Worm (Caenorhabditis elegans): ENCODE measurements around the gene ZC449.5.
A peak's percentile ranks its signal among the peaks of the same experiment; 100 is the strongest.

ZC449.5 gene

ce11 chrX:5026461-5026860, 11.1 kb downstream of the ZC449.5 start:
- TF ChIP-seq daf-12 (tag; optimal IDR thresholded peaks at IDR 0.05) (no peak), ces-1 (GFP tag; optimal IDR thresholded peaks at IDR 0.05) (no peak), zfp-3 (GFP tag; conservative IDR thresholded peaks at IDR 0.05) (no peak), daf-19 (GFP tag; conservative IDR thresholded peaks at IDR 0.05) (no peak)

- TF ChIP-seq lin-38 (GFP tag; IDR thresholded peaks at IDR 0.05) (no peak), nhr-77 (tag; optimal IDR thresholded peaks at IDR 0.05) (no peak), fos-1 (tag; optimal IDR thresholded peaks at IDR 0.05) (no peak), unc-62 (GFP tag; optimal IDR thresholded peaks at IDR 0.05 in 1 of 2) (peak in 1 of 2 experiments; percentile 17), unc-62 (tag; optimal IDR thresholded peaks at IDR 0.05) (no peak)
Observed at ce11 chrX:5024300-5024699, 13.3 kb downstream of the ZC449.5 start, which contains the start of gene ZC449.1. ZC449.1 (plus strand) TSS chrX:5024420.

- TF ChIP-seq mdl-1 (tag; optimal IDR thresholded peaks at IDR 0.05) = peak in 1 of 2 experiments; percentile 46
- TF ChIP-seq arid-1 (GFP tag; conservative IDR thresholded peaks at IDR 0.05) = peak; percentile 89
- TF ChIP-seq ama-1 (optimal IDR thresholded peaks at IDR 0.05) = no peak
- TF ChIP-seq daf-16 (GFP tag; optimal IDR thresholded peaks at IDR 0.05) = peak in 1 of 2 experiments; percentile 46
- TF ChIP-seq daf-16 (tag; optimal IDR thresholded peaks at IDR 0.05) = no peak
- TF ChIP-seq Y75B8A.6 (GFP tag; IDR thresholded peaks at IDR 0.05) = peak; percentile 61; the same call in 1 of the 2 replicates
- TF ChIP-seq zip-2 (tag; optimal IDR thresholded peaks at IDR 0.05) = peak; percentile 67
- TF ChIP-seq nhr-102 (tag; optimal IDR thresholded peaks at IDR 0.05) = peak; percentile 24
- TF ChIP-seq pqm-1 (tag; optimal IDR thresholded peaks at IDR 0.05) = no peak
- no peak for TF ChIP-seq set-16 (GFP tag; IDR thresholded peaks at IDR 0.05)
- no peak for TF ChIP-seq spr-3 (GFP tag; optimal IDR thresholded peaks at IDR 0.05)
- TF ChIP-seq mdt-29 (GFP tag; IDR thresholded peaks at IDR 0.05) = no peak
- peak; percentile 86 for TF ChIP-seq hmg-1.1 (GFP tag; IDR thresholded peaks at IDR 0.05)
- peak; percentile 53 for TF ChIP-seq T20F7.1 (GFP tag; optimal IDR thresholded peaks at IDR 0.05)
- peak; percentile 58 for TF ChIP-seq madf-9 (GFP tag; conservative IDR thresholded peaks at IDR 0.05)
- peak; percentile 58; the same call in 1 of the 2 replicates for TF ChIP-seq F26F4.8 (GFP tag; conservative IDR thresholded peaks at IDR 0.05)
- TF ChIP-seq daf-19 (GFP tag; conservative IDR thresholded peaks at IDR 0.05) = peak; percentile 88
- TF ChIP-seq ZK337.2 (GFP tag; IDR thresholded peaks at IDR 0.05) = peak; percentile 61
- TF ChIP-seq ces-1 (GFP tag; optimal IDR thresholded peaks at IDR 0.05) = no peak
- no peak for TF ChIP-seq zfp-3 (GFP tag; conservative IDR thresholded peaks at IDR 0.05)
- peak; percentile 55 for TF ChIP-seq hlh-11 (tag; optimal IDR thresholded peaks at IDR 0.05)
- peak; percentile 79 for TF ChIP-seq dve-1 (tag; optimal IDR thresholded peaks at IDR 0.05; ENCODE audit: insufficient read depth)
- TF ChIP-seq dmd-8 (GFP tag; IDR thresholded peaks at IDR 0.05) = peak; percentile 86
- TF ChIP-seq nhr-10 (tag; optimal IDR thresholded peaks at IDR 0.05) = no peak
- no peak for TF ChIP-seq nhr-25 (tag; optimal IDR thresholded peaks at IDR 0.05; ENCODE audit: borderline replicate concordance, insufficient read depth)
- no peak for TF ChIP-seq lin-29 (GFP tag; IDR thresholded peaks at IDR 0.05)
- peak; percentile 45 for TF ChIP-seq hlh-30 (tag; optimal IDR thresholded peaks at IDR 0.05; ENCODE audit: insufficient read depth)
- no peak for TF ChIP-seq nhr-28 (tag; optimal IDR thresholded peaks at IDR 0.05)
- peak; percentile 56 for TF ChIP-seq nhr-11 (tag; optimal IDR thresholded peaks at IDR 0.05)
- peak; percentile 33 for TF ChIP-seq nhr-77 (tag; optimal IDR thresholded peaks at IDR 0.05)
- TF ChIP-seq cey-2 (tag; optimal IDR thresholded peaks at IDR 0.05; ENCODE audit: borderline replicate concordance, insufficient read depth) = no peak
- no peak for TF ChIP-seq aha-1 (tag)
- 0 out of 2 replicates have a peak, but pooled peaks have one; percentile 21 for TF ChIP-seq ceh-44 (GFP tag; IDR thresholded peaks at IDR 0.05)
- TF ChIP-seq T26A8.4 (GFP tag; IDR thresholded peaks at IDR 0.05) = peak; percentile 78
- no peak for TF ChIP-seq jun-1 (tag; optimal IDR thresholded peaks at IDR 0.05)
- no peak for TF ChIP-seq aly-2 (tag; optimal IDR thresholded peaks at IDR 0.05)
- TF ChIP-seq lin-38 (GFP tag; IDR thresholded peaks at IDR 0.05) = no peak
- TF ChIP-seq fkh-10 (GFP tag; optimal IDR thresholded peaks at IDR 0.05) = no peak
- peak; percentile 87 for TF ChIP-seq snpc-1.2 (GFP tag; IDR thresholded peaks at IDR 0.05)
- TF ChIP-seq nhr-76 (tag; optimal IDR thresholded peaks at IDR 0.05) = no peak
- peak; percentile 19 for TF ChIP-seq lin-13 (GFP tag; optimal IDR thresholded peaks at IDR 0.05)
- TF ChIP-seq zfp-2 (tag; optimal IDR thresholded peaks at IDR 0.05) = no peak
- peak; percentile 68; the same call in 1 of the 2 replicates for TF ChIP-seq saeg-2 (GFP tag; IDR thresholded peaks at IDR 0.05)
Observed at ce11 chrX:5022682-5023081, 14.9 kb downstream of the ZC449.5 start.

All from whole organism, L4 larva.